Worm (Caenorhabditis elegans): Measurements from ENCODE around the gene repo-1.

DNA sequence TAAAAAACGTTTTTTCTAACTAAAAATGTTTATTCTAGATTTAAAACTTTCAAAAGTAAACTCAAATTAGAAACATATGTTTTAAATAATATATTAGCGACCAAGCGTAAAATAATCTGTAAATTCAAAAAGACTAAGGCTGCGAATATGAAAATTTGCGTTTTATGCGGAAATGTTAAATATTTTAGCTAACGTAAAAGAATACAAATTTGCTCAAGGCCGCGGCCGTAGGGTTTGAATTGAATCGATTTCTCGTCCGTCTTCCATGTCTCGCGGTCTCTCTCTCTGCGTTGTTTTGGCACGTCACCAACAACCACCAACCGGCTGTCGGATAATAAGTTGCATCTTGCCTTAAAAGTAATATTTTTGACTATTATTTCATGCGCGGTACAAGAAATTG, 9.5 kb downstream of the repo-1 start, which contains the start of gene F11A10.5:
- TF ChIP-seq unc-130 (GFP tag; optimal IDR thresholded peaks at IDR 0.05) (no peak), ztf-22 (GFP tag; optimal IDR thresholded peaks at IDR 0.05) (no peak), gei-17 (GFP tag; optimal IDR thresholded peaks at IDR 0.05) (no peak), F33H1.4 (GFP tag; IDR thresholded peaks at IDR 0.05) (no peak), pha-4 (tag; optimal IDR thresholded peaks at IDR 0.05) (no peak), ceh-58 (GFP tag; IDR thresholded peaks at IDR 0.05) (no peak), hsf-1 (GFP tag; IDR thresholded peaks at IDR 0.05) (no peak), F49E8.2 (tag; optimal IDR thresholded peaks at IDR 0.05; ENCODE audit: insufficient read depth) (no peak)
